Fruit fly (Drosophila melanogaster): Measurements from ENCODE around the gene CG3437.

Gene CG3437

DNA sequence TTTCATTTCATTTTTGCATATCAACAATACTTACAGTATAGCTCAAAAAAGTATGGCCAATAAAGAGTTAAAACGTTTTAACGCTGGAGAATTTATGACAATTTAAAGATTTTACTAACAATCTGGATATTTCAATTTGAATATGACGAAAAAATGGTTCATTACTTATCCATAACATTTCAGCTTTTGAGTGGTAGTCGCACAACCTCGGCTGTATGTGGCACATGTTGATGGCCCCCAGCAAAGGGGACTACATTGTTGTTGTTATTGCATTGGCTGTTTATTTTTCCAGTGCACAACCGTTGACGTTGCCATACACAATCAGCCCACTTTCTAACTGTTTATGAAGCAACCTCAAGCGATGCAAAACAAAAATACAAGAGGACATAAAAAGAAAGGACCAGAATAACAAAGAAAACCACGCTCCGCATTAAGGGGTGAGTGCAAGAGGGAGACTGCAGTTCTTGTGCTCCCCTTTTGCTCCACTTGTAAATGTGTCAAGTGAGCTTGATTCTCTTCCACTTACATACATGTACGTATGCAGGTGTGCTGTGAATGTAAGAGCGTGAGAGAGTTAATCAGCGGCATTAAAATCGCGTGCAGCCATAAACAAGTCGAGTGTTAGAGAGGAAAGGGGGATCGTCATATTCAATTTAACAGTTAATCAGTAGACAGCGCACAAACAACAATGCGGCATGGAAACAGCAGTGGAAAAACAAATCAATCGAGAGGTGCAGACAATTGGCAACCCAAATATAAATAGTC is 37.2 kb downstream of the CG3437 start (continued):
- TF ChIP-seq Taf1 (GFP tag; IDR thresholded peaks at IDR 0.05) (no peak), Mad (GFP tag; optimal IDR thresholded peaks at IDR 0.05) (no peak), HHEX (GFP tag; optimal IDR thresholded peaks at IDR 0.05) (peak; percentile 42), Rfx (GFP tag; IDR thresholded peaks at IDR 0.05) (peak; percentile 51; the same call in 1 of the 2 replicates), CG5953 (GFP tag; IDR thresholded peaks at IDR 0.05) (0 out of 2 replicates have a peak, but pooled peaks have one; percentile 12), YL-1 (GFP tag; optimal IDR thresholded peaks at IDR 0.05) (no peak), gsb-n (tag; optimal IDR thresholded peaks at IDR 0.05) (peak; percentile 35), mam (GFP tag; optimal IDR thresholded peaks at IDR 0.05) (no peak), Fer1 (GFP tag; optimal IDR thresholded peaks at IDR 0.05) (peak; percentile 21), CG10147 (GFP tag; optimal IDR thresholded peaks at IDR 0.05) (peak; percentile 49), gt (GFP tag; IDR thresholded peaks at IDR 0.05) (no peak), slp2 (GFP tag; optimal IDR thresholded peaks at IDR 0.05) (peak; percentile 17), Poxn (GFP tag; IDR thresholded peaks at IDR 0.05) (no peak), gro (GFP tag; optimal IDR thresholded peaks at IDR 0.05) (no peak), Tbp (GFP tag; optimal IDR thresholded peaks at IDR 0.05) (no peak), HLH54F (GFP tag; optimal IDR thresholded peaks at IDR 0.05) (no peak), Hmr (GFP tag; optimal IDR thresholded peaks at IDR 0.05) (peak; percentile 9), CG4730 (GFP tag; IDR thresholded peaks at IDR 0.05) (no peak), ro (GFP tag; IDR thresholded peaks at IDR 0.05) (no peak), hbn (GFP tag; IDR thresholded peaks at IDR 0.05; ENCODE audit: partially characterized antibody) (no peak), B-H1 (GFP tag; IDR thresholded peaks at IDR 0.05) (no peak), dimm (GFP tag; IDR thresholded peaks at IDR 0.05) (no peak), CG4328 (GFP tag; optimal IDR thresholded peaks at IDR 0.05) (no peak), CG12659 (GFP tag; optimal IDR thresholded peaks at IDR 0.05) (peak; percentile 22), pb (GFP tag; optimal IDR thresholded peaks at IDR 0.05) (no peak), CG11456 (GFP tag; IDR thresholded peaks at IDR 0.05) (0 out of 3 replicates have a peak, but pooled peaks have one; percentile 24), row (GFP tag; IDR thresholded peaks at IDR 0.05) (peak; percentile 75), crc (GFP tag; optimal IDR thresholded peaks at IDR 0.05) (no peak), insv (GFP tag; optimal IDR thresholded peaks at IDR 0.05) (no peak), CG9437 (GFP tag; optimal IDR thresholded peaks at IDR 0.05) (peak; percentile 24), ham (GFP tag; IDR thresholded peaks at IDR 0.05) (no peak), zen2 (GFP tag; IDR thresholded peaks at IDR 0.05; ENCODE audit: partially characterized antibody) (no peak), CG12071 (GFP tag; optimal IDR thresholded peaks at IDR 0.05) (no peak), Ets97D (GFP tag; optimal IDR thresholded peaks at IDR 0.05) (no peak), HLH4C (GFP tag; IDR thresholded peaks at IDR 0.05; ENCODE audit: partially characterized antibody) (no peak), Lim3 (GFP tag; IDR thresholded peaks at IDR 0.05) (0 out of 2 replicates have a peak, but pooled peaks have one; percentile 19), slou (GFP tag; optimal IDR thresholded peaks at IDR 0.05) (no peak), lola (GFP tag; optimal IDR thresholded peaks at IDR 0.05) (peak in 1 of 3 experiments; percentile 7), Optix (GFP tag; IDR thresholded peaks at IDR 0.05) (no peak), CG6765 (GFP tag; optimal IDR thresholded peaks at IDR 0.05) (no peak), Dfd (GFP tag; optimal IDR thresholded peaks at IDR 0.05) (no peak), CG14050 (GFP tag; IDR thresholded peaks at IDR 0.05) (peak; percentile 24; the same call in 2 of the 3 replicates), CG4360 (GFP tag; IDR thresholded peaks at IDR 0.05) (0 out of 2 replicates have a peak, but pooled peaks have one; percentile 13), gcm (GFP tag; optimal IDR thresholded peaks at IDR 0.05) (no peak), Spps (tag; optimal IDR thresholded peaks at IDR 0.05) (no peak), Dll (GFP tag; IDR thresholded peaks at IDR 0.05; ENCODE audit: partially characterized antibody) (no peak), ranshi (GFP tag; IDR thresholded peaks at IDR 0.05) (no peak), ara (GFP tag; IDR thresholded peaks at IDR 0.05) (no peak), ato (GFP tag; IDR thresholded peaks at IDR 0.05; ENCODE audit: partially characterized antibody) (no peak), fru (optimal IDR thresholded peaks at IDR 0.05) (no peak)
